Worm (Caenorhabditis elegans): ENCODE data around the gene col-124.

Gene col-124

ce11 chrIV:10235279-10235829 is 19.1 kb downstream of the col-124 start, which contains the start of gene ech-9:
Gene ech-9 (minus strand): TSS chrIV:10235329.
- TF ChIP-seq sma-3 (GFP tag; optimal IDR thresholded peaks at IDR 0.05) (no peak), fos-1 (tag; optimal IDR thresholded peaks at IDR 0.05) (peak; percentile 14)

DNA sequence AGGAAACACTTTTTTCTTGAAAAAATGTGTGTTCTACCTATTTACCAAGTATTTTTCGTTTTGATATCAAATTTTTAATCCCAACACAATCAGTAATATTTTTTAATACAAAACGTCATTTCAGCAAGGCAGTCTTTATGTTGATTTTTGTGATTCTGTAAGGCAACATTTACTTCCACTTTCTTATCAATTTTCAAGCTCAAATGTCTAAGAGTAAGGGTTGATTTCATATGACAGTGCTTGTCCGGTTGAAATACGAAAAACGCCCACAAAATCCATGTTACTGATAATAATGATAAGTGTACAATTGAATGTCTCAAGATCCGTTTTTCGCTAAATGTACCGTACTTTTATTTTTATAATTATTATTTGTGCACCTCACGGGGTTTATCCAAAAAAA is 19.9 kb downstream of the col-124 start:
- TF ChIP-seq Y55F3AM.14 (GFP tag; optimal IDR thresholded peaks at IDR 0.05) (no peak), crh-2 (tag; optimal IDR thresholded peaks at IDR 0.05) (no peak), elt-3 (tag; optimal IDR thresholded peaks at IDR 0.05) (no peak), fos-1 (tag; optimal IDR thresholded peaks at IDR 0.05) (peak; percentile 71), unc-39 (tag; optimal IDR thresholded peaks at IDR 0.05) (no peak), mbf-1 (tag; optimal IDR thresholded peaks at IDR 0.05) (no peak), nhr-25 (tag; optimal IDR thresholded peaks at IDR 0.05) (no peak), sma-9 (GFP tag; optimal IDR thresholded peaks at IDR 0.05) (no peak), sma-9 (tag; optimal IDR thresholded peaks at IDR 0.05) (no peak), egl-27 (tag; optimal IDR thresholded peaks at IDR 0.05) (no peak)

DNA sequence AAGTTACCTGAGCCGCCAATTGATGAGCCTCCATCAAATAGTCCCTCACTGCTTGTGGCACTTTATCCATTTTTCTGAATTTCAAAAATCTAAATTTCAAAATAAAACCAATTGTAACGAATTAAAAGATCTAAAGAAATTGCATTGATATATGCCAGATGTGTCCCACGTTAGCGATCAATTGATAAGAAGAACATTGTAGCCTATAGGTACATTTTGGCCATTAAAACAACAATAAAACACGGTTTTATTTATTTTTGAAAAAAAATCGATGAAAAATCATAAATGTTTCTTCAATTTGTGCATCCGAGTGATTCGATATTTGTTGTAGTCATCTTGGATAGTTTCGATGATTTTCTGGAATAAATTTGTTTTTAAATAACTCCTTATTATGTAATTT is 22.8 kb downstream of the col-124 start, which contains the start of gene ech-8:
Gene ech-8, minus strand, starts transcription at position 132 of the 400 bp plus-strand sequence.
- TF ChIP-seq Y55F3AM.14 (GFP tag; optimal IDR thresholded peaks at IDR 0.05) (no peak), egl-27 (tag; optimal IDR thresholded peaks at IDR 0.05) (no peak), fos-1 (tag; optimal IDR thresholded peaks at IDR 0.05) (peak; percentile 20), crh-2 (tag; optimal IDR thresholded peaks at IDR 0.05) (peak; percentile 31)

ce11 chrIV:10241659-10242058 is 25.4 kb downstream of the col-124 start, which contains the start of gene lipl-7:
Gene lipl-7 (minus strand): TSS chrIV:10241823.
- TF ChIP-seq snpc-4 (tag; optimal IDR thresholded peaks at IDR 0.05) (no peak), ztf-1 (GFP tag; conservative IDR thresholded peaks at IDR 0.05) (no peak), nhr-11 (tag; optimal IDR thresholded peaks at IDR 0.05) (no peak), lin-39 (tag; optimal IDR thresholded peaks at IDR 0.05) (no peak), zag-1 (tag; optimal IDR thresholded peaks at IDR 0.05) (no peak), dmd-4 (tag; optimal IDR thresholded peaks at IDR 0.05) (no peak), ama-1 (optimal IDR thresholded peaks at IDR 0.05) (no peak), sem-4 (tag; optimal IDR thresholded peaks at IDR 0.05) (no peak), nhr-237 (tag; optimal IDR thresholded peaks at IDR 0.05) (no peak), R02D3.7 (tag; optimal IDR thresholded peaks at IDR 0.05) (no peak), nhr-129 (tag; optimal IDR thresholded peaks at IDR 0.05) (no peak), nhr-23 (tag; optimal IDR thresholded peaks at IDR 0.05) (no peak), ztf-4 (tag; optimal IDR thresholded peaks at IDR 0.05) (no peak)

ce11 chrIV:10242458-10243123 is 26.3 kb downstream of the col-124 start:
- TF ChIP-seq egl-27 (tag; optimal IDR thresholded peaks at IDR 0.05) (no peak), crh-2 (tag; optimal IDR thresholded peaks at IDR 0.05) (peak; percentile 24), nhr-6 (tag; optimal IDR thresholded peaks at IDR 0.05) (no peak), mab-5 (tag; optimal IDR thresholded peaks at IDR 0.05) (no peak), nhr-11 (tag; optimal IDR thresholded peaks at IDR 0.05) (no peak), zag-1 (tag; optimal IDR thresholded peaks at IDR 0.05) (no peak), lin-13 (GFP tag; optimal IDR thresholded peaks at IDR 0.05) (peak; percentile 25), fos-1 (tag; optimal IDR thresholded peaks at IDR 0.05) (no peak), blmp-1 (tag; optimal IDR thresholded peaks at IDR 0.05; ENCODE audit: insufficient read depth) (no peak), lsy-2 (tag; optimal IDR thresholded peaks at IDR 0.05) (peak in 1 of 2 experiments; percentile 41), unc-55 (GFP tag; optimal IDR thresholded peaks at IDR 0.05) (no peak), ama-1 (optimal IDR thresholded peaks at IDR 0.05) (no peak), C34F6.9 (tag; optimal IDR thresholded peaks at IDR 0.05) (no peak), lin-39 (tag; optimal IDR thresholded peaks at IDR 0.05) (no peak), gmeb-1 (tag; optimal IDR thresholded peaks at IDR 0.05) (peak; percentile 79), skn-1 (tag; optimal IDR thresholded peaks at IDR 0.05) (no peak), nhr-129 (tag; optimal IDR thresholded peaks at IDR 0.05) (peak; percentile 68)
